Worm (Caenorhabditis elegans): ENCODE data around the gene str-40.

DNA sequence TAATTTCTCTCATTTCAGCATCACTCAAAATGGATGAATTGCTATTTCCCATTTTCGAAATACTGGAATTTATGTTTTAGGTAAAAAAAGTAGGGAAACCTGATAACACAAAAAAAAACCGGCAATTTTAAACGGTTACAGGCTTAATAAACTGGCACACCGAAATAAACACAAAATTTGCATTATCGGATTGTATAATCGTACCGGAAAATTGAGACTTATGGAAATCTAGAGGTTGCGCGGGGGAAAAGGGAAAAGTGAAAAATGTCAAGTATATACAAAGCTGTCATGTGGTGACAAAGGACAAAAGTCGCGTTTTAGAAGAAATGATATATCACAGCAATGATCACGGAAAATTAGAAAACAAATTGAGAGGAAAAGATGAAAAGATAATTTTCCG is 29.7 kb downstream of the str-40 start, which contains the start of gene chpf-2:
- TF ChIP-seq nhr-237 (tag; optimal IDR thresholded peaks at IDR 0.05) (no peak), snpc-4 (tag; optimal IDR thresholded peaks at IDR 0.05) (no peak), bed-3 (GFP tag; optimal IDR thresholded peaks at IDR 0.05) (no peak), lin-32 (GFP tag; optimal IDR thresholded peaks at IDR 0.05) (no peak)
